Fruit fly (Drosophila melanogaster): Measurements from ENCODE around the gene CG44198.

The CG44198 gene

DNA sequence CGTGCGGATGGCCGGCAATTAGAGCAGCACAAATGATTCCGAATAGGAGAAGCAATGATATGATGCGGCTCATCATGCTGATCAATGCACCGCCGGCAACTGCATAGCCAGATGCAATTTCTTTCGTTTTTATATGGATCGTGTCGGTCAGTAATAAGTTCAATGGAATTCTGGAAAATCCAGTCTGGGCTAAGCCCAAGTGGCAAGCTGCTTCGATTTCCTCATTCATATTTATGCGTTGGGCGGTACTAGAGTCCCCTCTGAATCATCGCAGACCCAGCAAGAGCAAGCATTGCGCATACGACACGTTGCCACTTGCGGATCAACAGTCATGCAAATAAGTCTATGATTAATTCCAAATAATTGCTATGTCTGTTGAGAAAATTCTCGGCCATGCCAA lies 24.6 kb upstream of the CG44198 start, which contains the start of gene CG16978:
CG16978 (minus strand) TSS at position 101 of the 400 bp plus-strand sequence.
- no peak for TF ChIP-seq Mio (GFP tag; optimal IDR thresholded peaks at IDR 0.05)
- no peak for TF ChIP-seq CrebA (GFP tag; optimal IDR thresholded peaks at IDR 0.05; ENCODE audit: borderline replicate concordance)

DNA sequence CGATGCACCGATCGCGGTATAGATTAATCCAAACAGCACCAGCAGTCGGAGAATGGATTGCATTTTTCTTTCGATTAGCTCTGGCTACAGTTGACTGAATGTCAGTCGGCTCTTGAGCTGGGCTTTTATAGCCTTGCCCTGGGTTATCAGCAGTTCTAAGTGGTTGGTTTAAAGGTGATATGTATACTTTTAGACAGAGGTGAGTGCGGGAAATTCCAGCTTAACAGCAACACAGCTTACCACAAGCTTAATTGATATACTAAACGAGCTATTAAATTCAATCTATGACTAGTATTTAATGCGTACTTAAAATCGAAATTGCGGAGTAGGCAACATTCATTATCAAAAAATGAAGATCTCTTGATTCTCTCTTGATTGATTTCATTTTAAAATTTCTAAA lies 23.9 kb upstream of the CG44198 start, which contains the start of gene CG9928:
CG9928 (minus strand) TSS at position 101 of the 400 bp plus-strand sequence.
- TF ChIP-seq fru (GFP tag; optimal IDR thresholded peaks at IDR 0.05) = no peak
- no peak for TF ChIP-seq CG9705 (GFP tag; optimal IDR thresholded peaks at IDR 0.05)
- no peak for TF ChIP-seq brk (GFP tag; optimal IDR thresholded peaks at IDR 0.05)
- no peak for TF ChIP-seq pan (optimal IDR thresholded peaks at IDR 0.05)
- TF ChIP-seq sage (GFP tag; optimal IDR thresholded peaks at IDR 0.05) = no peak
- no peak for TF ChIP-seq woc (GFP tag; optimal IDR thresholded peaks at IDR 0.05)
- no peak for TF ChIP-seq Mio (GFP tag; optimal IDR thresholded peaks at IDR 0.05)
- no peak for TF ChIP-seq Dfd (GFP tag; optimal IDR thresholded peaks at IDR 0.05)
- no peak for TF ChIP-seq Sp1 (GFP tag; optimal IDR thresholded peaks at IDR 0.05)
- TF ChIP-seq dsf (GFP tag; optimal IDR thresholded peaks at IDR 0.05; ENCODE audit: borderline replicate concordance) = no peak
- TF ChIP-seq Abd-B (GFP tag; optimal IDR thresholded peaks at IDR 0.05) = no peak
- TF ChIP-seq CrebA (GFP tag; optimal IDR thresholded peaks at IDR 0.05; ENCODE audit: borderline replicate concordance) = no peak
- TF ChIP-seq Hnf4 (GFP tag; optimal IDR thresholded peaks at IDR 0.05) = no peak
- TF ChIP-seq HLH106 (tag; optimal IDR thresholded peaks at IDR 0.05) = no peak
- no peak for TF ChIP-seq Jra (GFP tag; optimal IDR thresholded peaks at IDR 0.05)

DNA sequence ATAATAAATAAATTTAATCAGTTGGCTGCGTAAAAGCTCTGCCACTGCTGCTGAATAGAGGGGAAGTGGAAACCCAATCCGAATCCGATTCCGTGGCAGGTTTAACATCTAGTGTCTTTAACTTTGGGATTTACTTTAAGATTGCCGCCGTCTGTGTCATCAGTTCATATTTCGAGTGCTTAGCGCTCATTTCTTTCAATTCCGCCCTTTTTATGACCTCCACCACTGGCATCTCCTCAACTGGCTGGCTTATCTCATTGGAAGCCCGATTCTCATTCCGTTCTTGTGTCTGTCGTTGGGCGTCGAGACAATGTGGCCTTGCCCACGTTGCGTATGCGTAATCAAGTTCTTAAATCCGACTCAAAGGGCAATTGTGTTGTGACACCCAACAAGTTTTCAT lies 22.0 kb upstream of the CG44198 start:
- no peak for TF ChIP-seq sage (GFP tag; optimal IDR thresholded peaks at IDR 0.05)

DNA sequence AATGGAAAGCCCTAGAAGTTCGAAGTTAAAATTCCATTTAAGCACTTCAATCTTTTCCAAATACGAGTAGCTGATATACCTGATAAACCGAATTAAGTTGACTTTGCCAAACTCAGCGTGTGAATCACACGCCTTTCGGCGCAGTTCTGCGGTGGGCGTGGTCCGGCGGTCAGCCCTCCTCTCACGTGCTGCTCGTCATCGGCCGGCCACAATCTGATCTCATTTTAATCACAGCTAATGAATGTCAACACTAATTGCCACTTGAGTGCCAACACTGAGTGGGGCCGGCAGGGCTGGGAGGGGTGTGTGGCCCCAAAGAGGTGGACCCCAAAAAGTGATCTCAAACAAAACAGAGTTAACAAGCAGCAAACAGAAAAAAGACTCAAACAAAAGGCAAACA lies 17.0 kb upstream of the CG44198 start:
- TF ChIP-seq CrebA (GFP tag; optimal IDR thresholded peaks at IDR 0.05; ENCODE audit: borderline replicate concordance) (no peak), Rel (GFP tag; optimal IDR thresholded peaks at IDR 0.05) (no peak), Rel (tag; optimal IDR thresholded peaks at IDR 0.05) (peak; percentile 93), woc (GFP tag; optimal IDR thresholded peaks at IDR 0.05) (no peak), Vsx2 (GFP tag; optimal IDR thresholded peaks at IDR 0.05; ENCODE audit: partially characterized antibody) (peak; percentile 62)

DNA sequence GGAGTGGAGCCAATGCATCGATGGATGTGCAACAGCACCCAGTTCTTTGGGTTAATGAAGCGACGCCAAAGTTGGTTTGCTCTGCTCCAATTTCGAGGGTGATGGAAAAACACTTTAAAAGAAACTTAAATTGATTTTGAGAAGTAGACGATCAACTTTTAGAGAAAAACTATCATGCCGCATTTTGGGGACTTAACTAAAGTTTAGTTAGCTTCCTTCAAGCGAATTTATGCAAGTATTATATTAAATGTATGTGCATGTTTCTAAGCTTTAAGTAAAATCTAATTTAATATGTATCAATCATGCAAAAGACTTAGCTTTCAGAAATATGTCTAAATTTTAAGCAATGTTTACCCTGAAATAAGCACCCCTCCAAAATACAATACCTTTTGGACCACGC lies 11.4 kb upstream of the CG44198 start, which contains the start of gene CG5122:
CG5122 (plus strand) TSS at position 301 of the 400 bp plus-strand sequence.
- TF ChIP-seq brk (GFP tag; optimal IDR thresholded peaks at IDR 0.05) (no peak), CG32264 (GFP tag; optimal IDR thresholded peaks at IDR 0.05) (no peak)

DNA sequence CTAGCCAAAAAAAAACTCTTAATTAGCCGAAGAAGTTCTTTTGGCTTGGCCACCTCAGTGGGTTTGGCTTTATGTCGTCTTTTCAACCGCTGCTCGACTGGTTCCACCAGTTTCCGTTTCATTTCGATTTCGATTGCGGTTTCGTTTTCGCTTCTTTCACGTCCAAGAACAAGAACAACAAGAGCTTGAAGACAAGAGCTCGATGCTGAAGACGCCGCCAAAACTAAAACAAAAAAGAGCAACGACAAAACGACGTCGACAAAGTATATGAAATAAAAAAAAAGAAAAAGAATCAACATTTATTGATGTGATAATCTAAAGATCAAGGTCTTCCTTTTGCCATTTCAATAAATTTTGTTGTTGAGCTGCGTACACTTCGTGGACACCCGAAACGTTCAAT lies 3.6 kb upstream of the CG44198 start:
- no peak for TF ChIP-seq GATAd (GFP tag; optimal IDR thresholded peaks at IDR 0.05)
- TF ChIP-seq Vsx2 (GFP tag; optimal IDR thresholded peaks at IDR 0.05; ENCODE audit: partially characterized antibody) = peak; percentile 55

DNA sequence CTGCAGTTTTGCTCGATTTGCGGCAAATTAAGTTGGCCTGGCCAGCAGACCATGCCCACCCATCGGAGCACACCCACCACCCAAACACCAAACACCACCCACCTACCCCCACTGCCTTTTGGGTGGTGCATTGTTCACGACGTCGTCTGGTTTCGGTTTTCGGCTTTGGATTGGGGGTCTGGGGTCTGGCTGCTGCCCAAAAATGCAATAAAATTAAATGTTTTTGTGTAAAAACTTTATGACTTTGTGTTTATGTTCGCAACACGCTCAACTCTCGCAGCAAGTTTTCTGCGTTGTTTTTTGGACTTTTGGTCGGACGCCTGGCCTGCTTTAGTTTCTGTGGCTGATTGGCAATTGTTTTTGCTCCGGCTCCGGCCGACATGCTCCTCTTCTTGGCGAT lies 2.2 kb downstream of the CG44198 start:
- no peak for TF ChIP-seq Vsx2 (GFP tag; optimal IDR thresholded peaks at IDR 0.05; ENCODE audit: partially characterized antibody)
- TF ChIP-seq tai (GFP tag; optimal IDR thresholded peaks at IDR 0.05) = no peak
- no peak for TF ChIP-seq Jra (GFP tag; optimal IDR thresholded peaks at IDR 0.05)
- TF ChIP-seq OdsH (GFP tag; optimal IDR thresholded peaks at IDR 0.05) = no peak
- TF ChIP-seq h (GFP tag; optimal IDR thresholded peaks at IDR 0.05) = no peak
- no peak for TF ChIP-seq Hr83 (GFP tag; optimal IDR thresholded peaks at IDR 0.05; ENCODE audit: poor library complexity, severe bottlenecking)
- no peak for TF ChIP-seq Sp1 (GFP tag; optimal IDR thresholded peaks at IDR 0.05)
- no peak for TF ChIP-seq Hnf4 (GFP tag; optimal IDR thresholded peaks at IDR 0.05)
- TF ChIP-seq dsf (GFP tag; optimal IDR thresholded peaks at IDR 0.05; ENCODE audit: borderline replicate concordance) = no peak
- TF ChIP-seq usp (GFP tag; optimal IDR thresholded peaks at IDR 0.05) = no peak
- no peak for TF ChIP-seq Dfd (GFP tag; optimal IDR thresholded peaks at IDR 0.05)
- no peak for TF ChIP-seq CG32264 (GFP tag; optimal IDR thresholded peaks at IDR 0.05)
- no peak for TF ChIP-seq sage (GFP tag; optimal IDR thresholded peaks at IDR 0.05)
- TF ChIP-seq CrebA (GFP tag; optimal IDR thresholded peaks at IDR 0.05; ENCODE audit: borderline replicate concordance) = no peak
- no peak for TF ChIP-seq Myc (optimal IDR thresholded peaks at IDR 0.05)
- TF ChIP-seq Mio (GFP tag; optimal IDR thresholded peaks at IDR 0.05) = no peak
- TF ChIP-seq psq (GFP tag; optimal IDR thresholded peaks at IDR 0.05) = no peak
- TF ChIP-seq N (GFP tag; optimal IDR thresholded peaks at IDR 0.05) = no peak
